Fruit fly (Drosophila melanogaster) whole organism, pupa: ENCODE results near the gene Mcm2.

Experiments used
- CG14655 ChIP-seq: fragments of 200-800 bp; sonication (Bioruptor generic); optimal IDR thresholded peaks from 3 replicates; lab custom pipeline; 2017; ENCODE audit warnings: mild to moderate bottlenecking, missing biosample characterization, missing genetic modification reagents, missing genetic modification characterization
- CG15710 ChIP-seq: fragments of 200-800 bp; sonication (Bioruptor generic); optimal IDR thresholded peaks from 2 replicates; lab custom pipeline; 2018; ENCODE audit warnings: missing biosample characterization, mild to moderate bottlenecking, missing genetic modification characterization, moderate library complexity
- CG17806 ChIP-seq: fragments of 200-800 bp; sonication (Bioruptor generic); optimal IDR thresholded peaks from 2 replicates; lab custom pipeline; 2018; ENCODE audit warnings: missing biosample characterization, mild to moderate bottlenecking, missing genetic modification characterization, moderate library complexity
- CG34367 ChIP-seq: fragments of 200-800 bp; sonication (Bioruptor generic); optimal IDR thresholded peaks from 2 replicates; lab custom pipeline; 2018; ENCODE audit warnings: missing biosample characterization, mild to moderate bottlenecking, missing genetic modification characterization
- CG8159 ChIP-seq: fragments of 200-800 bp; sonication (Bioruptor generic); optimal IDR thresholded peaks from 3 replicates; lab custom pipeline; 2018; ENCODE audit warnings: missing biosample characterization, mild to moderate bottlenecking, missing genetic modification characterization, moderate library complexity
- CG8301 ChIP-seq: fragments of 200-800 bp; sonication (Bioruptor generic); optimal IDR thresholded peaks from 2 replicates; lab custom pipeline; 2018; ENCODE audit warnings: missing biosample characterization, mild to moderate bottlenecking, missing genetic modification characterization
- Pif1A ChIP-seq: fragments of 200-800 bp; sonication (Bioruptor generic); optimal IDR thresholded peaks from 3 replicates; lab custom pipeline; 2016; ENCODE audit warnings: missing biosample characterization, missing genetic modification characterization
- rn ChIP-seq: fragments of 200-800 bp; sonication (Bioruptor generic); IDR thresholded peaks from 2 replicates; pipeline ENCODE4 v1.3.6; 2022; ENCODE audit warnings: missing biosample characterization, missing genetic modification characterization

DNA sequence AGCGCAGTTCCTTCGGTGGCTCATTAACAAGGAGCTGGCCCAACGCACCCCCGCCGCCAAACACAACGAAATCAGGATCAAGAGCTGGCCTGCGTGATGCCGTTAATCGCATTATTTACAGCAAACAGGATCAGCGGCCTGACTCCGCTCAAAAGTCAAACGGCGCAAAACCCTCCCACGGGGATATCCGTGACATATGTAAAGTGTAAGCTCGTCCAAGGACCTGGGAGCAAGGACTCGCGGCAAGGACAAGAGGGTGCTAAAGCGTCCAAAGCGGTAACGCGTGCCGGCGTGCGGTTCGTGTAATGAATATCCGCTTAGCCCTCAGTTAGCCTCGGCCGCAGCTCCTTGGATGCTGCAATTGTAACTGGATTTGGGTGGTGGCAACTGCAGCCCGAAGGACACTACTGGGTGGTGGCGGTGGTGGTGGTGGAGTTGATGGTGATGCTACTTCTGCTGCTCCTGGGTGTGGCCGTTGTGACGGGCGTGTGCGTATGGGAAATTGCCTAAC lies 39.3 kb upstream of the Mcm2 start:
- no peak for TF ChIP-seq CG8159 (tag; lab: Kevin White, UChicago)
- TF ChIP-seq rn (GFP tag; lab: Robert Waterston, UW) = no peak
- no peak for TF ChIP-seq Pif1A (GFP tag; lab: Kevin White, UChicago)
- TF ChIP-seq CG15710 (tag; lab: Kevin White, UChicago) = no peak
- no peak for TF ChIP-seq CG14655 (GFP tag; lab: Kevin White, UChicago)
- no peak for TF ChIP-seq CG17806
- TF ChIP-seq CG34367 (tag; lab: Kevin White, UChicago) = no peak
- no peak for TF ChIP-seq CG8301 (tag; lab: Kevin White, UChicago)
